Fruit fly (Drosophila melanogaster) whole organism, embryonic: ENCODE data around the gene rols.

Source experiments
- Adf1 ChIP-seq: fragments of 200-800 bp; sonication (Bioruptor generic); IDR thresholded peaks from 2 replicates; pipeline ENCODE4 v1.3.6; 2022; ENCODE audit warnings: missing biosample characterization, missing genetic modification characterization
- Bgb ChIP-seq: fragments of 200-800 bp; sonication (Bioruptor generic); IDR thresholded peaks from 2 replicates; pipeline ENCODE4 v1.3.6; 2022; ENCODE audit warnings: missing biosample characterization, missing genetic modification characterization; ENCODE audit not compliant: partially characterized antibody
- Blimp-1 ChIP-seq: fragments of 200-800 bp; sonication (Bioruptor generic); optimal IDR thresholded peaks from 3 replicates; lab custom pipeline; 2018; ENCODE audit warnings: missing biosample characterization, missing genetic modification characterization, mild to moderate bottlenecking, moderate library complexity, missing genetic modification reagents
- CG11504 ChIP-seq: fragments of 200-800 bp; sonication (Bioruptor generic); optimal IDR thresholded peaks from 3 replicates; lab custom pipeline; 2019; ENCODE audit warnings: missing biosample characterization, mild to moderate bottlenecking, missing genetic modification characterization, moderate library complexity
- CG12236 ChIP-seq: fragments of 200-800 bp; sonication (Bioruptor generic); optimal IDR thresholded peaks from 2 replicates; lab custom pipeline; 2016; ENCODE audit warnings: missing biosample characterization, missing genetic modification characterization
- CG15479 ChIP-seq: fragments of 200-800 bp; sonication (Bioruptor generic); optimal IDR thresholded peaks from 3 replicates; lab custom pipeline; 2019; ENCODE audit warnings: missing biosample characterization, mild to moderate bottlenecking, missing genetic modification characterization, moderate library complexity
- CG15696 ChIP-seq: fragments of 200-800 bp; sonication (Bioruptor generic); optimal IDR thresholded peaks from 2 replicates; lab custom pipeline; 2019; ENCODE audit warnings: missing biosample characterization, mild to moderate bottlenecking, missing genetic modification characterization, moderate library complexity
- CG1602 ChIP-seq: fragments of 200-800 bp; sonication (Bioruptor generic); optimal IDR thresholded peaks from 3 replicates; lab custom pipeline; 2016; ENCODE audit warnings: missing biosample characterization, missing genetic modification characterization
- CG16813 ChIP-seq: fragments of 200-800 bp; sonication (Bioruptor generic); IDR thresholded peaks from 3 replicates; pipeline ENCODE4 v1.3.6; 2022; ENCODE audit warnings: missing biosample characterization, missing genetic modification characterization; ENCODE audit not compliant: partially characterized antibody
- CG18476 ChIP-seq: fragments of 200-800 bp; sonication (Bioruptor generic); optimal IDR thresholded peaks from 2 replicates; lab custom pipeline; 2016; ENCODE audit warnings: missing biosample characterization, mild to moderate bottlenecking, missing genetic modification characterization
- CG2712 ChIP-seq: fragments of 200-800 bp; optimal IDR thresholded peaks from 3 replicates; lab custom pipeline; 2019; ENCODE audit warnings: missing biosample characterization, mild to moderate bottlenecking, missing genetic modification characterization, moderate library complexity
- CG2889 ChIP-seq: fragments of 200-800 bp; sonication (Bioruptor generic); IDR thresholded peaks from 3 replicates; pipeline ENCODE4 v1.3.6; 2022; ENCODE audit warnings: missing biosample characterization, missing genetic modification characterization
- CG3065 ChIP-seq: fragments of 200-800 bp; sonication (Bioruptor generic); optimal IDR thresholded peaks from 2 replicates; lab custom pipeline; 2016; ENCODE audit warnings: missing biosample characterization, missing genetic modification characterization
- CG4360 ChIP-seq: fragments of 200-800 bp; sonication (Bioruptor generic); IDR thresholded peaks from 2 replicates; pipeline ENCODE4 v1.3.6; 2022; ENCODE audit warnings: missing biosample characterization, missing genetic modification characterization
- CG4404 ChIP-seq: fragments of 200-800 bp; sonication (Bioruptor generic); IDR thresholded peaks from 2 replicates; pipeline ENCODE4 v1.3.6; 2022; ENCODE audit warnings: missing biosample characterization, missing genetic modification characterization
- CG9215 ChIP-seq: fragments of 200-800 bp; sonication (Bioruptor generic); IDR thresholded peaks from 2 replicates; pipeline ENCODE4 v1.3.6; 2022; ENCODE audit warnings: missing biosample characterization, missing genetic modification characterization
- CG9797 ChIP-seq: fragments of 200-800 bp; sonication (Bioruptor generic); optimal IDR thresholded peaks from 3 replicates; lab custom pipeline; 2018; ENCODE audit warnings: missing biosample characterization, mild to moderate bottlenecking, missing genetic modification characterization
- CrebB ChIP-seq: fragments of 200-800 bp; sonication (Bioruptor generic); optimal IDR thresholded peaks from 3 replicates; lab custom pipeline; 2018; ENCODE audit warnings: missing biosample characterization, mild to moderate bottlenecking, missing genetic modification characterization
- Doc2 ChIP-seq: fragments of 200-800 bp; sonication (Bioruptor generic); IDR thresholded peaks from 2 replicates; pipeline ENCODE4 v1.3.6; 2022; ENCODE audit warnings: missing biosample characterization, missing genetic modification characterization
- ERR ChIP-seq: fragments of 200-800 bp; sonication (Bioruptor generic); optimal IDR thresholded peaks from 2 replicates; lab custom pipeline; 2016; ENCODE audit warnings: missing biosample characterization, missing genetic modification characterization
- Fer1 ChIP-seq: fragments of 200-800 bp; sonication (Bioruptor generic); optimal IDR thresholded peaks from 2 replicates; lab custom pipeline; 2017; ENCODE audit warnings: missing biosample characterization, mild to moderate bottlenecking, missing genetic modification characterization
- HLH54F ChIP-seq: fragments of 200-800 bp; sonication (Bioruptor generic); optimal IDR thresholded peaks from 3 replicates; lab custom pipeline; 2016; ENCODE audit warnings: missing biosample characterization, missing genetic modification characterization
- HLHmδ ChIP-seq: fragments of 200-800 bp; sonication (Bioruptor generic); optimal IDR thresholded peaks from 2 replicates; lab custom pipeline; 2018; ENCODE audit warnings: missing biosample characterization, mild to moderate bottlenecking, missing genetic modification characterization, moderate library complexity
- Jarid2 ChIP-seq: fragments of 200-800 bp; sonication (Bioruptor generic); optimal IDR thresholded peaks from 3 replicates; lab custom pipeline; 2017; ENCODE audit warnings: mild to moderate bottlenecking, missing biosample characterization, missing genetic modification reagents, missing genetic modification characterization
- Side ChIP-seq: fragments of 200-800 bp; sonication (Bioruptor generic); optimal IDR thresholded peaks from 2 replicates; lab custom pipeline; 2016; ENCODE audit warnings: missing biosample characterization, missing genetic modification characterization
- Sox102F ChIP-seq: fragments of 200-800 bp; sonication (Bioruptor generic); optimal IDR thresholded peaks from 2 replicates; lab custom pipeline; 2018; ENCODE audit warnings: missing biosample characterization, mild to moderate bottlenecking, missing genetic modification characterization, moderate library complexity
- Ssrp ChIP-seq: fragments of 200-800 bp; sonication (Bioruptor generic); optimal IDR thresholded peaks from 2 replicates; lab custom pipeline; 2018; ENCODE audit warnings: missing biosample characterization, mild to moderate bottlenecking, missing genetic modification characterization, moderate library complexity
- abd-A ChIP-seq: fragments of 200-800 bp; sonication (Bioruptor generic); optimal IDR thresholded peaks from 3 replicates; lab custom pipeline; 2019; ENCODE audit warnings: missing biosample characterization, mild to moderate bottlenecking, missing genetic modification characterization, moderate library complexity
- ac ChIP-seq: fragments of 200-800 bp; sonication (Bioruptor generic); optimal IDR thresholded peaks from 3 replicates; lab custom pipeline; 2017; ENCODE audit warnings: missing biosample characterization, mild to moderate bottlenecking, missing genetic modification characterization
- ase ChIP-seq: fragments of 200-800 bp; sonication (Bioruptor generic); IDR thresholded peaks from 3 replicates; pipeline ENCODE4 v1.3.6; 2022; ENCODE audit warnings: missing biosample characterization, missing genetic modification characterization
- bsh ChIP-seq, 2 experiments: fragments of 200-800 bp; sonication (Bioruptor generic); optimal IDR thresholded peaks; 2 replicates each; lab custom pipeline; 2017 to 2018; ENCODE audit warnings: mild to moderate bottlenecking in 2 of 2, missing biosample characterization in 2 of 2, missing genetic modification characterization in 2 of 2, moderate library complexity in 1 of 2
- cg ChIP-seq: fragments of 200-800 bp; sonication (Bioruptor generic); optimal IDR thresholded peaks from 3 replicates; lab custom pipeline; 2019; ENCODE audit warnings: missing biosample characterization, mild to moderate bottlenecking, missing genetic modification characterization, moderate library complexity
- chif ChIP-seq, 2 experiments: fragments of 200-800 bp; sonication (Bioruptor generic); optimal IDR thresholded peaks; 3 replicates each; lab custom pipeline; 2016; ENCODE audit warnings: missing biosample characterization in 2 of 2, missing genetic modification characterization in 2 of 2
- dimm ChIP-seq: fragments of 200-800 bp; sonication (Bioruptor generic); IDR thresholded peaks from 2 replicates; pipeline ENCODE4 v1.3.6; 2022; ENCODE audit warnings: missing biosample characterization, missing genetic modification characterization
- dmrt99B ChIP-seq: fragments of 200-800 bp; sonication (Bioruptor generic); optimal IDR thresholded peaks from 2 replicates; lab custom pipeline; 2018; ENCODE audit warnings: missing biosample characterization, mild to moderate bottlenecking, missing genetic modification characterization, moderate library complexity
- ewg ChIP-seq: fragments of 200-800 bp; sonication (Bioruptor generic); optimal IDR thresholded peaks from 3 replicates; lab custom pipeline; 2017; ENCODE audit warnings: mild to moderate bottlenecking, missing biosample characterization, missing genetic modification reagents, missing genetic modification characterization
- gem ChIP-seq: fragments of 200-800 bp; sonication (Bioruptor generic); optimal IDR thresholded peaks from 2 replicates; lab custom pipeline; 2019; ENCODE audit warnings: missing biosample characterization, mild to moderate bottlenecking, missing genetic modification characterization, moderate library complexity
- lola ChIP-seq, 3 experiments: fragments of >200 bp in 2 of 3; fragments of 200-800 bp in 1 of 3; sonication (Bioruptor generic) in 1 of 3; optimal IDR thresholded peaks; 2 replicates each; lab custom pipeline; 2017 to 2019; ENCODE audit warnings: missing biosample characterization in 3 of 3, missing genetic modification characterization in 3 of 3, mild to moderate bottlenecking in 1 of 3, moderate library complexity in 1 of 3
- pan ChIP-seq, 4 experiments: fragments of >200 bp in 3 of 4; fragments of 200-800 bp in 1 of 4; sonication (Bioruptor generic) in 1 of 4; optimal IDR thresholded peaks in 3 of 4; IDR thresholded peaks in 1 of 4; 2 replicates each; pipeline versions ENCODE4 v1.3.6 to Lab custom; 2017 to 2022; ENCODE audit warnings: missing biosample characterization in 2 of 4, missing genetic modification characterization in 2 of 4, mixed read lengths in 1 of 4
- sim ChIP-seq: fragments of 200-800 bp; sonication (Bioruptor generic); IDR thresholded peaks from 2 replicates; pipeline ENCODE4 v1.3.6; 2022; ENCODE audit warnings: missing biosample characterization, missing genetic modification characterization
- stc ChIP-seq: fragments of 200-800 bp; sonication (Bioruptor generic); IDR thresholded peaks from 2 replicates; pipeline ENCODE4 v1.3.6; 2022; ENCODE audit warnings: missing biosample characterization, missing genetic modification characterization
- tll ChIP-seq, 2 experiments: fragments of 200-800 bp in 1 of 2; fragments of >200 bp in 1 of 2; sonication (Bioruptor generic) in 1 of 2; optimal IDR thresholded peaks; 2 replicates each; lab custom pipeline; 2017 to 2019; ENCODE audit warnings: missing biosample characterization in 2 of 2, missing genetic modification characterization in 2 of 2, mild to moderate bottlenecking in 1 of 2, moderate library complexity in 1 of 2
- unc-4 ChIP-seq: fragments of 200-800 bp; sonication (Bioruptor generic); IDR thresholded peaks from 2 replicates; pipeline ENCODE4 v1.3.6; 2022; ENCODE audit warnings: missing biosample characterization, missing genetic modification characterization; ENCODE audit not compliant: partially characterized antibody
- unpg ChIP-seq: fragments of 200-800 bp; sonication (Bioruptor generic); optimal IDR thresholded peaks from 3 replicates; lab custom pipeline; 2018; ENCODE audit warnings: missing biosample characterization, mild to moderate bottlenecking, missing genetic modification characterization, moderate library complexity
- vfl ChIP-seq: fragments of 200-800 bp; sonication (Bioruptor generic); optimal IDR thresholded peaks from 2 replicates; lab custom pipeline; 2016; ENCODE audit warnings: missing biosample characterization, missing genetic modification characterization
- vvl ChIP-seq: fragments of 200-800 bp; sonication (Bioruptor generic); IDR thresholded peaks from 2 replicates; pipeline ENCODE4 v1.3.6; 2022; ENCODE audit warnings: missing biosample characterization, missing genetic modification characterization
- zen ChIP-seq: fragments of 200-800 bp; sonication (Bioruptor generic); optimal IDR thresholded peaks from 3 replicates; lab custom pipeline; 2018; ENCODE audit warnings: missing biosample characterization, mild to moderate bottlenecking, missing genetic modification characterization, moderate library complexity
- zen2 ChIP-seq: fragments of 200-800 bp; sonication (Bioruptor generic); IDR thresholded peaks from 3 replicates; pipeline ENCODE4 v1.3.6; 2022; ENCODE audit warnings: missing biosample characterization, missing genetic modification characterization; ENCODE audit not compliant: partially characterized antibody

Gene rols

dm6 chr3L:12063442-12064080 is 1.1 kb downstream of the rols start (continued):
- no peak for TF ChIP-seq tll (GFP tag; optimal IDR thresholded peaks at IDR 0.05; lab: Kevin White, UChicago)
- no peak for TF ChIP-seq ac
- TF ChIP-seq CG2712 (tag; lab: Kevin White, UChicago) = peak; percentile 59
- no peak for TF ChIP-seq CG9797 (GFP tag; lab: Kevin White, UChicago)
- TF ChIP-seq pan (optimal IDR thresholded peaks at IDR 0.05; lab: Kevin White, UChicago) = no peak
- no peak for TF ChIP-seq pan (GFP tag; optimal IDR thresholded peaks at IDR 0.05 in 1 of 2, IDR thresholded peaks at IDR 0.05 in 1 of 2)
- no peak for TF ChIP-seq vvl (GFP tag; lab: Robert Waterston, UW)
- no peak for TF ChIP-seq Fer1 (GFP tag; lab: Kevin White, UChicago)
- TF ChIP-seq gem = peak; percentile 54
- no peak for TF ChIP-seq zen2 (GFP tag; lab: Robert Waterston, UW)
- no peak for TF ChIP-seq CrebB
- TF ChIP-seq Bgb (GFP tag; lab: Robert Waterston, UW) = no peak
- TF ChIP-seq CG4404 = no peak
- TF ChIP-seq CG4360 (GFP tag; lab: Robert Waterston, UW) = no peak
- no peak for TF ChIP-seq stc (GFP tag; lab: Robert Waterston, UW)
- no peak for TF ChIP-seq ewg
- TF ChIP-seq CG11504 (tag; lab: Kevin White, UChicago) = peak; percentile 24
- no peak for TF ChIP-seq Doc2
- TF ChIP-seq dimm (GFP tag; lab: Robert Waterston, UW) = no peak
- no peak for TF ChIP-seq zen (tag; lab: Kevin White, UChicago)
- TF ChIP-seq CG18476 (GFP tag; lab: Kevin White, UChicago) = no peak
- TF ChIP-seq Sox102F = peak; percentile 9
- no peak for TF ChIP-seq CG16813 (GFP tag; lab: Robert Waterston, UW)
- TF ChIP-seq cg (GFP tag; lab: Kevin White, UChicago) = peak; percentile 13
- no peak for TF ChIP-seq dmrt99B (tag; lab: Kevin White, UChicago)
- no peak for TF ChIP-seq Jarid2 (GFP tag; lab: Kevin White, UChicago)
- TF ChIP-seq ase = no peak
- no peak for TF ChIP-seq CG12236 (GFP tag; lab: Kevin White, UChicago)
- no peak for TF ChIP-seq CG2889 (GFP tag; lab: Robert Waterston, UW)
- TF ChIP-seq abd-A (tag; lab: Kevin White, UChicago) = no peak
- no peak for TF ChIP-seq unc-4
- no peak for TF ChIP-seq CG15696
- peak; percentile 32 for TF ChIP-seq Blimp-1 (GFP tag; lab: Kevin White, UChicago)
- no peak for TF ChIP-seq HLH54F (GFP tag; lab: Kevin White, UChicago)
- no peak for TF ChIP-seq ERR (GFP tag; lab: Kevin White, UChicago)
- TF ChIP-seq bsh (GFP tag; optimal IDR thresholded peaks at IDR 0.05; lab: Kevin White, UChicago) = peak in 1 of 2 experiments; percentile 50
- no peak for TF ChIP-seq CG1602 (GFP tag; lab: Kevin White, UChicago)
- TF ChIP-seq sim = no peak
- peak; percentile 27 for TF ChIP-seq Ssrp (tag; lab: Kevin White, UChicago)
- TF ChIP-seq CG9215 = no peak
- TF ChIP-seq HLHmδ = peak; percentile 87
- TF ChIP-seq Side (GFP tag; lab: Kevin White, UChicago) = no peak
- peak; percentile 20 for TF ChIP-seq unpg (GFP tag; lab: Kevin White, UChicago)
- no peak for TF ChIP-seq CG15479 (GFP tag; lab: Kevin White, UChicago)
- no peak for TF ChIP-seq vfl (GFP tag; lab: Kevin White, UChicago)
- TF ChIP-seq CG3065 = peak; percentile 70
- peak in 1 of 3 experiments; percentile 50 for TF ChIP-seq lola (GFP tag; optimal IDR thresholded peaks at IDR 0.05; lab: Kevin White, UChicago)
- TF ChIP-seq chif (GFP tag; optimal IDR thresholded peaks at IDR 0.05; lab: Kevin White, UChicago) = no peak
- no peak for TF ChIP-seq Adf1
